Worm (Caenorhabditis elegans) whole organism, early embryonic: ENCODE measurements around the gene T07F8.4.

Source experiments
- ama-1 ChIP-seq: fragments of 150-350 bp; optimal IDR thresholded peaks from 2 replicates; lab custom pipeline; 2014
- ceh-36 ChIP-seq: sonication (generic microtip); optimal IDR thresholded peaks from 2 replicates; lab custom pipeline; 2016; ENCODE audit warnings: missing genetic modification characterization, inconsistent platforms, missing compliant biosample characterization
- ets-7 ChIP-seq: sonication (generic microtip); optimal IDR thresholded peaks from 2 replicates; lab custom pipeline; 2016; ENCODE audit warnings: missing genotype, missing genetic modification characterization, missing compliant biosample characterization
- hmbx-1 ChIP-seq: sonication (generic microtip); optimal IDR thresholded peaks from 2 replicates; lab custom pipeline; 2016; ENCODE audit warnings: mild to moderate bottlenecking, missing genetic modification characterization, missing compliant biosample characterization
- tbx-11 ChIP-seq: fragments of 200-800 bp; sonication (Bioruptor generic); IDR thresholded peaks from 2 replicates; pipeline ENCODE4 v1.3.6; 2022; ENCODE audit warnings: missing genetic modification characterization, missing compliant biosample characterization
- tbx-37 ChIP-seq: fragments of 200-800 bp; sonication (Bioruptor generic); conservative IDR thresholded peaks from 2 replicates; pipeline ENCODE4 v1.3.6; 2022; ENCODE audit warnings: missing genetic modification reagents, missing genetic modification characterization, missing compliant biosample characterization

- TF ChIP-seq ama-1 (lab: Kevin White, UChicago) (no peak), hmbx-1 (tag; lab: Kevin White, UChicago) (no peak), ets-7 (tag; lab: Kevin White, UChicago) (no peak), tbx-11 (no peak), tbx-37 (GFP tag; lab: Robert Waterston, UW) (no peak), ceh-36 (tag; lab: Kevin White, UChicago) (no peak)
These were observed 29.5 kb downstream of the T07F8.4 start for ce11 chrII:7102288-7102687.
